Fruit fly (Drosophila melanogaster) whole organism, embryonic: ENCODE results near the gene CG3091.
A peak's percentile ranks its signal among the peaks of the same experiment; 100 is the strongest.

Experiments
- Ada2b ChIP-seq: fragments of 200-800 bp; sonication (Bioruptor generic); IDR thresholded peaks from 2 replicates; pipeline ENCODE4 v1.3.6; 2022; ENCODE audit warnings: missing biosample characterization, missing genetic modification characterization
- B-H1 ChIP-seq: fragments of 200-800 bp; sonication (Bioruptor generic); IDR thresholded peaks from 3 replicates; pipeline ENCODE4 v1.3.6; 2022; ENCODE audit warnings: missing biosample characterization, missing genetic modification characterization
- CG10321 ChIP-seq: fragments of 200-800 bp; sonication (Bioruptor generic); IDR thresholded peaks from 2 replicates; pipeline ENCODE4 v1.3.6; 2022; ENCODE audit warnings: missing biosample characterization, missing genetic modification characterization
- CG10543 ChIP-seq: fragments of 200-800 bp; sonication (Bioruptor generic); optimal IDR thresholded peaks from 3 replicates; lab custom pipeline; 2017; ENCODE audit warnings: missing biosample characterization, mild to moderate bottlenecking, missing genetic modification characterization, moderate library complexity
- CG10565 ChIP-seq: fragments of 200-800 bp; sonication (Bioruptor generic); optimal IDR thresholded peaks from 3 replicates; lab custom pipeline; 2016; ENCODE audit warnings: missing biosample characterization, mild to moderate bottlenecking, missing genetic modification characterization
- CG11085 ChIP-seq: fragments of 200-800 bp; sonication (Bioruptor generic); IDR thresholded peaks from 2 replicates; pipeline ENCODE4 v1.3.6; 2022; ENCODE audit warnings: missing biosample characterization, missing genetic modification characterization
- CG12155 ChIP-seq: fragments of 200-800 bp; sonication (Bioruptor generic); optimal IDR thresholded peaks from 3 replicates; lab custom pipeline; 2016; ENCODE audit warnings: missing biosample characterization, missing genetic modification characterization
- CG13287 ChIP-seq: fragments of 200-800 bp; sonication (Bioruptor generic); IDR thresholded peaks from 2 replicates; pipeline ENCODE4 v1.3.6; 2022; ENCODE audit warnings: missing biosample characterization, missing genetic modification characterization; ENCODE audit not compliant: partially characterized antibody
- CG14441 ChIP-seq: fragments of 200-800 bp; sonication (Bioruptor generic); IDR thresholded peaks from 2 replicates; pipeline ENCODE4 v1.3.6; 2022; ENCODE audit warnings: missing biosample characterization, missing genetic modification characterization
- CG14710 ChIP-seq: fragments of 200-800 bp; sonication (Bioruptor generic); optimal IDR thresholded peaks from 3 replicates; lab custom pipeline; 2019; ENCODE audit warnings: missing biosample characterization, mild to moderate bottlenecking, missing genetic modification characterization, moderate library complexity
- CG1529 ChIP-seq: fragments of 200-800 bp; sonication (Bioruptor generic); optimal IDR thresholded peaks from 3 replicates; lab custom pipeline; 2018; ENCODE audit warnings: missing biosample characterization, missing genetic modification characterization
- CG2120 ChIP-seq: fragments of 200-800 bp; sonication (Bioruptor generic); optimal IDR thresholded peaks from 3 replicates; lab custom pipeline; 2016; ENCODE audit warnings: missing biosample characterization, missing genetic modification characterization
- CG2875 ChIP-seq: fragments of 200-800 bp; sonication (Bioruptor generic); optimal IDR thresholded peaks from 2 replicates; lab custom pipeline; 2017; ENCODE audit warnings: missing biosample characterization, mild to moderate bottlenecking, missing genetic modification characterization, missing genetic modification reagents
- CG2889 ChIP-seq: fragments of 200-800 bp; sonication (Bioruptor generic); IDR thresholded peaks from 3 replicates; pipeline ENCODE4 v1.3.6; 2022; ENCODE audit warnings: missing biosample characterization, missing genetic modification characterization
- CG30431 ChIP-seq: fragments of 200-800 bp; sonication (Bioruptor generic); optimal IDR thresholded peaks from 2 replicates; lab custom pipeline; 2017; ENCODE audit warnings: missing biosample characterization, missing genetic modification characterization
- CG3065 ChIP-seq: fragments of 200-800 bp; sonication (Bioruptor generic); optimal IDR thresholded peaks from 2 replicates; lab custom pipeline; 2016; ENCODE audit warnings: missing biosample characterization, missing genetic modification characterization
- CG7928 ChIP-seq: fragments of 200-800 bp; sonication (Bioruptor generic); optimal IDR thresholded peaks from 2 replicates; lab custom pipeline; 2017; ENCODE audit warnings: missing biosample characterization, mild to moderate bottlenecking, missing genetic modification characterization
- CG9932 ChIP-seq: fragments of 200-800 bp; sonication (Bioruptor generic); IDR thresholded peaks from 2 replicates; pipeline ENCODE4 v1.3.6; 2022; ENCODE audit warnings: missing biosample characterization, missing genetic modification characterization
- CoRest ChIP-seq: fragments of 200-800 bp; sonication (Bioruptor generic); optimal IDR thresholded peaks from 3 replicates; lab custom pipeline; 2018; ENCODE audit warnings: missing biosample characterization, mild to moderate bottlenecking, missing genetic modification characterization, moderate library complexity
- D19A ChIP-seq: fragments of 200-800 bp; optimal IDR thresholded peaks from 3 replicates; lab custom pipeline; 2019; ENCODE audit warnings: missing biosample characterization, mild to moderate bottlenecking, missing genetic modification characterization, moderate library complexity
- Dek ChIP-seq: fragments of 200-800 bp; sonication (Bioruptor generic); optimal IDR thresholded peaks from 3 replicates; lab custom pipeline; 2019; ENCODE audit warnings: missing biosample characterization, mild to moderate bottlenecking, missing genetic modification characterization, moderate library complexity
- Ets65A ChIP-seq: fragments of 200-800 bp; sonication (Bioruptor generic); peaks from one replicate; lab custom pipeline; 2016; ENCODE audit warnings: missing biosample characterization, missing genetic modification characterization
- Fer2 ChIP-seq: fragments of 200-800 bp; sonication (Bioruptor generic); optimal IDR thresholded peaks from 2 replicates; lab custom pipeline; 2018; ENCODE audit warnings: missing biosample characterization, mild to moderate bottlenecking, missing genetic modification characterization, moderate library complexity
- H2.0 ChIP-seq: fragments of 200-800 bp; sonication (Bioruptor generic); IDR thresholded peaks from 2 replicates; pipeline ENCODE4 v1.3.6; 2022; ENCODE audit warnings: missing biosample characterization, missing genetic modification characterization
- Hr39 ChIP-seq: fragments of >200 bp; optimal IDR thresholded peaks from 2 replicates; lab custom pipeline; 2017
- Lhr ChIP-seq: fragments of 200-800 bp; sonication (Bioruptor generic); optimal IDR thresholded peaks from 3 replicates; lab custom pipeline; 2017; ENCODE audit warnings: mild to moderate bottlenecking, missing biosample characterization, missing genetic modification reagents, missing genetic modification characterization
- Lim3 ChIP-seq: fragments of 200-800 bp; sonication (Bioruptor generic); IDR thresholded peaks from 2 replicates; pipeline ENCODE4 v1.3.6; 2022; ENCODE audit warnings: missing biosample characterization, missing genetic modification characterization
- Meics ChIP-seq: fragments of 200-800 bp; sonication (Bioruptor generic); optimal IDR thresholded peaks from 2 replicates; lab custom pipeline; 2017; ENCODE audit warnings: missing biosample characterization, mild to moderate bottlenecking, missing genetic modification characterization
- Neu2 ChIP-seq: fragments of 200-800 bp; sonication (Bioruptor generic); optimal IDR thresholded peaks from 3 replicates; lab custom pipeline; 2016; ENCODE audit warnings: missing biosample characterization, missing genetic modification characterization, borderline replicate concordance
- NfI ChIP-seq: fragments of 200-800 bp; sonication (Bioruptor generic); optimal IDR thresholded peaks from 3 replicates; lab custom pipeline; 2018; ENCODE audit warnings: missing biosample characterization, mild to moderate bottlenecking, missing genetic modification characterization, moderate library complexity
- Poxn ChIP-seq: fragments of 200-800 bp; sonication (Bioruptor generic); IDR thresholded peaks from 2 replicates; pipeline ENCODE4 v1.3.6; 2022; ENCODE audit warnings: missing biosample characterization, missing genetic modification characterization
- Sry-δ ChIP-seq: fragments of 200-800 bp; sonication (Bioruptor generic); optimal IDR thresholded peaks from 2 replicates; lab custom pipeline; 2016; ENCODE audit warnings: missing biosample characterization, missing genetic modification characterization
- Xrp1 ChIP-seq: fragments of 200-800 bp; sonication (Bioruptor generic); IDR thresholded peaks from 2 replicates; pipeline ENCODE4 v1.3.6; 2022; ENCODE audit warnings: missing biosample characterization, missing genetic modification characterization
- bigmax ChIP-seq: fragments of 200-800 bp; sonication (Bioruptor generic); optimal IDR thresholded peaks from 2 replicates; lab custom pipeline; 2018; ENCODE audit warnings: missing biosample characterization, mild to moderate bottlenecking, missing genetic modification characterization
- br ChIP-seq: fragments of >200 bp; optimal IDR thresholded peaks from 2 replicates; lab custom pipeline; 2017
- cato ChIP-seq: fragments of 200-800 bp; sonication (Bioruptor generic); optimal IDR thresholded peaks from 2 replicates; lab custom pipeline; 2016; ENCODE audit warnings: missing biosample characterization, missing genetic modification characterization, borderline replicate concordance
- chn ChIP-seq: fragments of 200-800 bp; sonication (Bioruptor generic); optimal IDR thresholded peaks from 2 replicates; lab custom pipeline; 2016; ENCODE audit warnings: missing biosample characterization, missing genetic modification characterization
- danr ChIP-seq: fragments of 200-800 bp; sonication (Bioruptor generic); IDR thresholded peaks from 2 replicates; pipeline ENCODE4 v1.3.6; 2022; ENCODE audit warnings: missing biosample characterization, missing genetic modification characterization
- emc ChIP-seq: fragments of 200-800 bp; sonication (Bioruptor generic); optimal IDR thresholded peaks from 2 replicates; lab custom pipeline; 2016; ENCODE audit warnings: missing biosample characterization, missing genetic modification characterization
- eve ChIP-seq, 2 experiments: fragments of >200 bp; optimal IDR thresholded peaks; 2 replicates each; lab custom pipeline; 2017; ENCODE audit warnings: missing biosample characterization in 2 of 2, missing genetic modification characterization in 2 of 2
- fd102C ChIP-seq: fragments of 200-800 bp; sonication (Bioruptor generic); optimal IDR thresholded peaks from 2 replicates; lab custom pipeline; 2018; ENCODE audit warnings: missing biosample characterization, mild to moderate bottlenecking, missing genetic modification characterization, moderate library complexity
- fru ChIP-seq: fragments of >200 bp; optimal IDR thresholded peaks from 2 replicates; lab custom pipeline; 2017
- gem ChIP-seq: fragments of 200-800 bp; sonication (Bioruptor generic); optimal IDR thresholded peaks from 2 replicates; lab custom pipeline; 2019; ENCODE audit warnings: missing biosample characterization, mild to moderate bottlenecking, missing genetic modification characterization, moderate library complexity
- grau ChIP-seq: fragments of 200-800 bp; optimal IDR thresholded peaks from 3 replicates; lab custom pipeline; 2019; ENCODE audit warnings: missing biosample characterization, mild to moderate bottlenecking, missing genetic modification characterization, moderate library complexity
- hth ChIP-seq: fragments of >200 bp; optimal IDR thresholded peaks from 2 replicates; lab custom pipeline; 2017; ENCODE audit warnings: inconsistent platforms
- lbe ChIP-seq: fragments of 200-800 bp; sonication (Bioruptor generic); optimal IDR thresholded peaks from 2 replicates; lab custom pipeline; 2016; ENCODE audit warnings: missing biosample characterization, mild to moderate bottlenecking, missing genetic modification characterization
- mld ChIP-seq: fragments of 200-800 bp; sonication (Bioruptor generic); IDR thresholded peaks from 3 replicates; pipeline ENCODE4 v1.3.6; 2022; ENCODE audit warnings: missing biosample characterization, missing genetic modification characterization; ENCODE audit not compliant: partially characterized antibody
- nau ChIP-seq: fragments of 200-800 bp; sonication (Bioruptor generic); optimal IDR thresholded peaks from 3 replicates; lab custom pipeline; 2017; ENCODE audit warnings: missing biosample characterization, mild to moderate bottlenecking, missing genetic modification characterization, missing genetic modification reagents
- slou ChIP-seq: fragments of 200-800 bp; sonication (Bioruptor generic); optimal IDR thresholded peaks from 3 replicates; lab custom pipeline; 2016; ENCODE audit warnings: missing biosample characterization, missing genetic modification characterization
- tup ChIP-seq: fragments of 200-800 bp; sonication (Bioruptor generic); optimal IDR thresholded peaks from 2 replicates; lab custom pipeline; 2016; ENCODE audit warnings: missing biosample characterization, mild to moderate bottlenecking, missing genetic modification characterization, moderate library complexity
- unc-4 ChIP-seq: fragments of 200-800 bp; sonication (Bioruptor generic); IDR thresholded peaks from 2 replicates; pipeline ENCODE4 v1.3.6; 2022; ENCODE audit warnings: missing biosample characterization, missing genetic modification characterization; ENCODE audit not compliant: partially characterized antibody

The CG3091 gene

dm6 chrX:2297428-2298200 lies 43.6 kb upstream of the CG3091 start (continued):
- TF ChIP-seq CoRest (tag; lab: Kevin White, UChicago) (peak; percentile 98), tup (peak; percentile 97), CG10543 (GFP tag; lab: Kevin White, UChicago) (peak; percentile 97), Ets65A (GFP tag; lab: Kevin White, UChicago) (peak; percentile 100), CG10321 (GFP tag; lab: Robert Waterston, UW) (peak; percentile 81), danr (peak; percentile 97), CG2120 (GFP tag; lab: Kevin White, UChicago) (peak; percentile 99), mld (no peak), gem (tag; lab: Kevin White, UChicago) (peak; percentile 99), grau (tag; lab: Kevin White, UChicago) (peak; percentile 100), bigmax (GFP tag; lab: Kevin White, UChicago) (peak; percentile 72), chn (GFP tag; lab: Kevin White, UChicago) (peak; percentile 99), slou (GFP tag; lab: Kevin White, UChicago) (peak; percentile 94), fru (lab: Kevin White, UChicago) (no peak), Ada2b (GFP tag; lab: Robert Waterston, UW) (peak; percentile 98), NfI (GFP tag; lab: Kevin White, UChicago) (peak; percentile 99), CG13287 (GFP tag; lab: Robert Waterston, UW) (peak; percentile 13; the same call in 1 of the 2 replicates), eve (GFP tag; optimal IDR thresholded peaks at IDR 0.05; lab: Kevin White, UChicago) (peak in 1 of 2 experiments; percentile 99), Poxn (GFP tag; lab: Robert Waterston, UW) (peak; percentile 89), hth (lab: Kevin White, UChicago) (no peak), Sry-δ (GFP tag; lab: Kevin White, UChicago) (peak; percentile 79), br (lab: Kevin White, UChicago) (no peak), B-H1 (GFP tag; lab: Robert Waterston, UW) (peak; percentile 97), CG12155 (GFP tag; lab: Kevin White, UChicago) (peak; percentile 97), CG7928 (GFP tag; lab: Kevin White, UChicago) (peak; percentile 77), D19A (tag; lab: Kevin White, UChicago) (peak; percentile 96), CG1529 (GFP tag; lab: Kevin White, UChicago) (peak; percentile 99), CG10565 (GFP tag; lab: Kevin White, UChicago) (peak; percentile 95), Fer2 (peak; percentile 93), fd102C (GFP tag; lab: Kevin White, UChicago) (peak; percentile 89), nau (GFP tag; lab: Kevin White, UChicago) (peak; percentile 98), CG14710 (tag; lab: Kevin White, UChicago) (peak; percentile 95), Hr39 (lab: Kevin White, UChicago) (no peak), CG2889 (GFP tag; lab: Robert Waterston, UW) (peak; percentile 97), lbe (GFP tag; lab: Kevin White, UChicago) (peak; percentile 70), Neu2 (GFP tag; lab: Kevin White, UChicago) (peak; percentile 86), cato (GFP tag; lab: Kevin White, UChicago) (peak; percentile 98), CG3065 (GFP tag; lab: Kevin White, UChicago) (peak; percentile 97), CG14441 (peak; percentile 99), CG11085 (GFP tag; lab: Robert Waterston, UW) (peak; percentile 94), CG2875 (GFP tag; lab: Kevin White, UChicago) (peak; percentile 99), emc (GFP tag; lab: Kevin White, UChicago) (peak; percentile 97), H2.0 (peak; percentile 98), CG30431 (GFP tag; lab: Kevin White, UChicago) (peak; percentile 98), unc-4 (GFP tag; lab: Robert Waterston, UW) (no peak), CG9932 (peak; percentile 96), Dek (peak; percentile 99), Meics (GFP tag; lab: Kevin White, UChicago) (peak; percentile 97), Lhr (GFP tag; lab: Kevin White, UChicago) (peak; percentile 97), Lim3 (GFP tag; lab: Robert Waterston, UW) (peak; percentile 96), Xrp1 (GFP tag; lab: Robert Waterston, UW) (peak; percentile 98)
